Worm (Caenorhabditis elegans) whole organism, L1 larva: ENCODE measurements around the gene Y17G7B.3.

Experiments used
- C04F5.9 ChIP-seq: sonication (generic microtip); optimal IDR thresholded peaks from 2 replicates; lab custom pipeline; 2016; ENCODE audit warnings: missing genetic modification characterization, missing compliant biosample characterization
- aly-2 ChIP-seq: fragments of 150-350 bp; optimal IDR thresholded peaks from 2 replicates; lab custom pipeline; 2014; ENCODE audit warnings: missing biosample characterization, missing genetic modification characterization
- ama-1 ChIP-seq: fragments of 150-350 bp; optimal IDR thresholded peaks from 2 replicates; lab custom pipeline; 2014
- ceh-8 ChIP-seq: fragments of 200-800 bp; sonication (Bioruptor generic); optimal IDR thresholded peaks from 2 replicates; lab custom pipeline; 2018; ENCODE audit warnings: mild to moderate bottlenecking, missing genetic modification characterization, moderate library complexity, missing compliant biosample characterization
- ceh-82 ChIP-seq, 3 experiments: fragments of 150-350 bp in 1 of 3; sonication (generic microtip) in 2 of 3; optimal IDR thresholded peaks; 2 replicates each; lab custom pipeline; 2014 to 2017; ENCODE audit warnings: missing biosample characterization in 3 of 3, missing genetic modification characterization in 3 of 3
- ceh-88 ChIP-seq: fragments of 200-800 bp; sonication (Bioruptor generic); IDR thresholded peaks from 2 replicates; pipeline ENCODE4 v1.3.6; 2022; ENCODE audit warnings: missing genetic modification characterization, missing compliant biosample characterization
- ces-1 ChIP-seq: fragments of 150-350 bp; optimal IDR thresholded peaks from 2 replicates; lab custom pipeline; 2014; ENCODE audit warnings: missing biosample characterization, missing genetic modification reagents, missing genetic modification characterization
- dpl-1 ChIP-seq, 3 experiments: fragments of 150-350 bp in 2 of 3; sonication (generic microtip) in 1 of 3; optimal IDR thresholded peaks; 2 replicates each; lab custom pipeline; 2014 to 2017; ENCODE audit warnings: missing biosample characterization in 3 of 3, missing genetic modification characterization in 3 of 3, missing genetic modification reagents in 3 of 3
- dsc-1 ChIP-seq: sonication (generic microtip); optimal IDR thresholded peaks from 2 replicates; lab custom pipeline; 2016; ENCODE audit warnings: mild to moderate bottlenecking, missing genetic modification characterization, missing compliant biosample characterization
- efl-1 ChIP-seq, 4 experiments: fragments of 150-350 bp; optimal IDR thresholded peaks in 3 of 4; peaks in 1 of 4; 1 replicate in 1 of 4; 2 replicates in 3 of 4; lab custom pipeline; 2014; ENCODE audit warnings: missing biosample characterization in 2 of 4, missing genetic modification characterization in 2 of 4, missing genetic modification reagents in 2 of 4
- egl-13 ChIP-seq: sonication (generic microtip); optimal IDR thresholded peaks from 2 replicates; lab custom pipeline; 2016; ENCODE audit warnings: missing genotype, missing genetic modification reagents, missing genetic modification characterization, missing compliant biosample characterization
- egl-27 ChIP-seq, 2 experiments: fragments of 150-350 bp in 1 of 2; sonication (generic microtip); optimal IDR thresholded peaks; 3 replicates each; lab custom pipeline; 2017 to 2018; ENCODE audit warnings: missing biosample characterization in 2 of 2, missing genetic modification characterization in 2 of 2, missing genetic modification reagents in 2 of 2
- fkh-10 ChIP-seq: sonication (generic microtip); optimal IDR thresholded peaks from 2 replicates; lab custom pipeline; 2017; ENCODE audit warnings: missing biosample characterization, missing genetic modification reagents, missing genetic modification characterization
- grh-1 ChIP-seq: fragments of 200-800 bp; sonication (Bioruptor generic); IDR thresholded peaks from 2 replicates; pipeline ENCODE4 v1.3.6; 2022; ENCODE audit warnings: missing genetic modification reagents, missing genetic modification characterization, missing compliant biosample characterization
- hlh-17 ChIP-seq: fragments of 200-800 bp; sonication (Bioruptor generic); optimal IDR thresholded peaks from 2 replicates; lab custom pipeline; 2018; ENCODE audit warnings: missing genetic modification characterization, mild to moderate bottlenecking, missing compliant biosample characterization, moderate library complexity, borderline replicate concordance
- hpl-2 ChIP-seq: fragments of 150-350 bp; optimal IDR thresholded peaks from 2 replicates; lab custom pipeline; 2014; ENCODE audit warnings: missing biosample characterization, missing genetic modification reagents, missing genetic modification characterization
- irx-1 ChIP-seq: sonication (generic microtip); optimal IDR thresholded peaks from 2 replicates; lab custom pipeline; 2016; ENCODE audit warnings: missing genetic modification characterization, missing compliant biosample characterization
- lin-13 ChIP-seq: fragments of 150-350 bp; optimal IDR thresholded peaks from 2 replicates; lab custom pipeline; 2014; ENCODE audit warnings: missing biosample characterization, missing genetic modification reagents, missing genetic modification characterization
- lin-14 ChIP-seq: fragments of 200-800 bp; sonication (Bioruptor generic); optimal IDR thresholded peaks from 2 replicates; lab custom pipeline; 2018; ENCODE audit warnings: mild to moderate bottlenecking, missing genetic modification characterization, moderate library complexity, missing compliant biosample characterization
- lin-15B ChIP-seq: fragments of 150-350 bp; sonication (generic microtip); optimal IDR thresholded peaks from 3 replicates; lab custom pipeline; 2014; ENCODE audit warnings: missing biosample characterization, missing genetic modification characterization
- lin-35 ChIP-seq, 2 experiments: fragments of 150-350 bp; optimal IDR thresholded peaks; 2 replicates each; lab custom pipeline; 2014; ENCODE audit warnings: missing biosample characterization in 2 of 2, missing genetic modification characterization in 2 of 2, missing genetic modification reagents in 2 of 2
- lin-39 ChIP-seq: fragments of 150-350 bp; optimal IDR thresholded peaks from 2 replicates; lab custom pipeline; 2014; ENCODE audit warnings: missing biosample characterization, missing genetic modification reagents, missing genetic modification characterization
- mab-9 ChIP-seq: fragments of 200-800 bp; sonication (Bioruptor generic); IDR thresholded peaks from 2 replicates; pipeline ENCODE4 v1.3.6; 2022; ENCODE audit warnings: missing genetic modification reagents, missing genetic modification characterization, missing compliant biosample characterization
- mdl-1 ChIP-seq, 2 experiments: fragments of 150-350 bp; optimal IDR thresholded peaks; 2 replicates each; lab custom pipeline; 2014 to 2017; ENCODE audit warnings: missing biosample characterization in 2 of 2, missing genetic modification characterization in 2 of 2, inconsistent platforms in 1 of 2
- mef-2 ChIP-seq: fragments of 150-350 bp; optimal IDR thresholded peaks from 2 replicates; lab custom pipeline; 2014; ENCODE audit warnings: missing biosample characterization, missing genetic modification characterization
- mep-1 ChIP-seq: fragments of 150-350 bp; optimal IDR thresholded peaks from 2 replicates; lab custom pipeline; 2014; ENCODE audit warnings: missing biosample characterization, missing genetic modification characterization
- nhr-12 ChIP-seq: sonication (generic microtip); optimal IDR thresholded peaks from 2 replicates; lab custom pipeline; 2017; ENCODE audit warnings: missing biosample characterization, missing genetic modification characterization
- nhr-20 ChIP-seq: sonication (generic microtip); optimal IDR thresholded peaks from 2 replicates; lab custom pipeline; 2016; ENCODE audit warnings: mild to moderate bottlenecking, missing genetic modification characterization, missing compliant biosample characterization
- nhr-237 ChIP-seq: fragments of 150-350 bp; optimal IDR thresholded peaks from 2 replicates; lab custom pipeline; 2014; ENCODE audit warnings: missing biosample characterization, missing genetic modification characterization
- nhr-28 ChIP-seq: fragments of 150-350 bp; optimal IDR thresholded peaks from 2 replicates; lab custom pipeline; 2014; ENCODE audit warnings: missing biosample characterization, missing genetic modification characterization
- nhr-71 ChIP-seq: sonication (generic microtip); optimal IDR thresholded peaks from 2 replicates; lab custom pipeline; 2016; ENCODE audit warnings: mild to moderate bottlenecking, missing genetic modification characterization, moderate library complexity, missing compliant biosample characterization
- nhr-77 ChIP-seq: fragments of 150-350 bp; optimal IDR thresholded peaks from 2 replicates; lab custom pipeline; 2014; ENCODE audit warnings: missing biosample characterization, missing genetic modification characterization
- nhr-84 ChIP-seq: sonication (generic microtip); optimal IDR thresholded peaks from 2 replicates; lab custom pipeline; 2017; ENCODE audit warnings: missing biosample characterization, missing genetic modification characterization
- nhr-90 ChIP-seq: sonication (generic microtip); optimal IDR thresholded peaks from 2 replicates; lab custom pipeline; 2016; ENCODE audit warnings: mild to moderate bottlenecking, missing genetic modification characterization, missing compliant biosample characterization; ENCODE audit not compliant: poor library complexity
- pax-3 ChIP-seq: fragments of 200-800 bp; sonication (Bioruptor generic); optimal IDR thresholded peaks from 2 replicates; lab custom pipeline; 2018; ENCODE audit warnings: mild to moderate bottlenecking, missing genetic modification characterization, moderate library complexity, missing compliant biosample characterization
- rnt-1 ChIP-seq: sonication (generic microtip); optimal IDR thresholded peaks from 2 replicates; lab custom pipeline; 2016; ENCODE audit warnings: mild to moderate bottlenecking, missing genetic modification characterization, moderate library complexity, missing compliant biosample characterization
- skn-1 ChIP-seq: fragments of 150-350 bp; optimal IDR thresholded peaks from 2 replicates; lab custom pipeline; 2014; ENCODE audit warnings: missing biosample characterization, missing genetic modification characterization
- snpc-4 ChIP-seq: fragments of 150-350 bp; optimal IDR thresholded peaks from 2 replicates; lab custom pipeline; 2014; ENCODE audit warnings: missing biosample characterization, missing genetic modification characterization
- sox-4 ChIP-seq: sonication (generic microtip); optimal IDR thresholded peaks from 2 replicates; lab custom pipeline; 2016; ENCODE audit warnings: missing genetic modification characterization, missing compliant biosample characterization
- sptf-1 ChIP-seq: fragments of 150-350 bp; optimal IDR thresholded peaks from 2 replicates; lab custom pipeline; 2014; ENCODE audit warnings: missing biosample characterization, missing genetic modification characterization
- sup-37 ChIP-seq: fragments of 200-800 bp; sonication (Bioruptor generic); optimal IDR thresholded peaks from 2 replicates; lab custom pipeline; 2018; ENCODE audit warnings: mild to moderate bottlenecking, missing genetic modification characterization, missing compliant biosample characterization
- tbx-2 ChIP-seq: sonication (generic microtip); optimal IDR thresholded peaks from 2 replicates; lab custom pipeline; 2016; ENCODE audit warnings: missing genetic modification characterization, missing compliant biosample characterization
- tlp-1 ChIP-seq: fragments of 150-350 bp; optimal IDR thresholded peaks from 2 replicates; lab custom pipeline; 2014; ENCODE audit warnings: missing biosample characterization, missing genetic modification characterization
- unc-130 ChIP-seq: fragments of 150-350 bp; optimal IDR thresholded peaks from 2 replicates; lab custom pipeline; 2017; ENCODE audit warnings: missing biosample characterization, missing genetic modification characterization, inconsistent platforms
- unc-30 ChIP-seq: sonication (generic microtip); optimal IDR thresholded peaks from 2 replicates; lab custom pipeline; 2017; ENCODE audit warnings: missing biosample characterization, missing genetic modification characterization
- unc-62 ChIP-seq: fragments of 150-350 bp; optimal IDR thresholded peaks from 2 replicates; lab custom pipeline; 2014; ENCODE audit warnings: missing biosample characterization, missing genetic modification reagents, missing genetic modification characterization
- unc-86 ChIP-seq: sonication (generic microtip); optimal IDR thresholded peaks from 2 replicates; lab custom pipeline; 2016; ENCODE audit warnings: missing genetic modification characterization, missing compliant biosample characterization
- unc-98 ChIP-seq: fragments of 200-800 bp; sonication (Bioruptor generic); IDR thresholded peaks from 2 replicates; pipeline ENCODE4 v1.3.6; 2022; ENCODE audit warnings: missing genetic modification characterization, missing compliant biosample characterization
- vab-15 ChIP-seq: sonication (generic microtip); optimal IDR thresholded peaks from 2 replicates; lab custom pipeline; 2017; ENCODE audit warnings: missing genotype, mild to moderate bottlenecking, missing genetic modification characterization, missing compliant biosample characterization
- ztf-11 ChIP-seq, 2 experiments: sonication (generic microtip); optimal IDR thresholded peaks; 2 replicates each; lab custom pipeline; 2016 to 2017; ENCODE audit warnings: missing genetic modification characterization in 2 of 2, missing biosample characterization in 1 of 2, missing compliant biosample characterization in 1 of 2
- ztf-4 ChIP-seq: fragments of 150-350 bp; optimal IDR thresholded peaks from 2 replicates; lab custom pipeline; 2014; ENCODE audit warnings: missing biosample characterization, missing genetic modification characterization

The Y17G7B.3 gene

ce11 chrII:11979449-11980095 is 9.3 kb upstream of the Y17G7B.3 start, which contains the start of the genes ash-2 and Y17G7B.20:
ash-2 (plus strand) TSS chrII:11979838.
Y17G7B.20 (minus strand) TSS chrII:11979844.
- TF ChIP-seq rnt-1 = peak; percentile 46
- TF ChIP-seq egl-27 (tag; optimal IDR thresholded peaks at IDR 0.05; lab: Kevin White, UChicago) = no peak
- TF ChIP-seq irx-1 = no peak
- no peak for TF ChIP-seq ceh-88 (GFP tag; lab: Robert Waterston, UW)
- TF ChIP-seq mep-1 = peak; percentile 25
- no peak for TF ChIP-seq nhr-71 (tag; lab: Kevin White, UChicago)
- no peak for TF ChIP-seq ama-1 (lab: Kevin White, UChicago)
- no peak for TF ChIP-seq nhr-90 (tag; lab: Kevin White, UChicago)
- peak; percentile 29 for TF ChIP-seq skn-1 (tag; lab: Kevin White, UChicago)
- peak; percentile 16 for TF ChIP-seq unc-130 (tag; lab: Kevin White, UChicago)
- peak in 1 of 2 experiments; percentile 42 for TF ChIP-seq efl-1 (optimal IDR thresholded peaks at IDR 0.05; lab: Kevin White, UChicago)
- peak in 1 of 2 experiments; percentile 47 for TF ChIP-seq efl-1 (GFP tag; optimal IDR thresholded peaks at IDR 0.05 in 1 of 2; lab: Kevin White, UChicago)
- no peak for TF ChIP-seq tbx-2
- TF ChIP-seq nhr-20 = no peak
- no peak for TF ChIP-seq sup-37 (GFP tag; lab: Kevin White, UChicago)
- peak; percentile 54 to 81 (median 59) for TF ChIP-seq ceh-82 (tag; optimal IDR thresholded peaks at IDR 0.05; lab: Kevin White, UChicago)
- TF ChIP-seq hlh-17 (GFP tag; lab: Kevin White, UChicago) = no peak
- no peak for TF ChIP-seq vab-15
- no peak for TF ChIP-seq sptf-1
- no peak for TF ChIP-seq nhr-28
- no peak for TF ChIP-seq ztf-11 (tag; optimal IDR thresholded peaks at IDR 0.05; lab: Kevin White, UChicago)
- TF ChIP-seq sox-4 (tag; lab: Kevin White, UChicago) = no peak
- TF ChIP-seq hpl-2 = no peak
- TF ChIP-seq aly-2 (tag; lab: Kevin White, UChicago) = no peak
- peak in 1 of 3 experiments; percentile 35 for TF ChIP-seq dpl-1 (GFP tag; optimal IDR thresholded peaks at IDR 0.05; lab: Kevin White, UChicago)
- TF ChIP-seq unc-86 = no peak
- no peak for TF ChIP-seq ztf-4 (tag; lab: Kevin White, UChicago)
- TF ChIP-seq grh-1 (GFP tag; lab: Robert Waterston, UW) = 0 out of 2 replicates have a peak, but pooled peaks have one; percentile 19
- no peak for TF ChIP-seq lin-15B (tag; lab: Kevin White, UChicago)
- TF ChIP-seq unc-98 (GFP tag; lab: Robert Waterston, UW) = no peak
- no peak for TF ChIP-seq unc-30
- no peak for TF ChIP-seq mdl-1 (tag; optimal IDR thresholded peaks at IDR 0.05; lab: Kevin White, UChicago)
- TF ChIP-seq fkh-10 (GFP tag; lab: Kevin White, UChicago) = no peak
- TF ChIP-seq nhr-77 (tag; lab: Kevin White, UChicago) = no peak
- TF ChIP-seq lin-35 (GFP tag; optimal IDR thresholded peaks at IDR 0.05; lab: Kevin White, UChicago) = peak; percentile 42 to 54
- TF ChIP-seq pax-3 (tag; lab: Kevin White, UChicago) = no peak
- no peak for TF ChIP-seq nhr-84 (tag; lab: Kevin White, UChicago)
- TF ChIP-seq unc-62 (GFP tag; lab: Kevin White, UChicago) = no peak
- TF ChIP-seq ces-1 (GFP tag; lab: Kevin White, UChicago) = no peak
- no peak for TF ChIP-seq mab-9 (GFP tag; lab: Robert Waterston, UW)
- no peak for TF ChIP-seq lin-14
- TF ChIP-seq lin-39 (tag; lab: Kevin White, UChicago) = no peak

- TF ChIP-seq sup-37 (GFP tag; lab: Kevin White, UChicago) (no peak), egl-13 (peak; percentile 91), ztf-11 (tag; optimal IDR thresholded peaks at IDR 0.05; lab: Kevin White, UChicago) (peak in 1 of 2 experiments; percentile 87), tlp-1 (tag; lab: Kevin White, UChicago) (no peak), mdl-1 (tag; optimal IDR thresholded peaks at IDR 0.05; lab: Kevin White, UChicago) (peak in 1 of 2 experiments; percentile 80), unc-98 (GFP tag; lab: Robert Waterston, UW) (peak; percentile 22; the same call in 1 of the 2 replicates), nhr-237 (peak; percentile 57), nhr-12 (no peak), mef-2 (tag; lab: Kevin White, UChicago) (peak; percentile 29), C04F5.9 (peak; percentile 73), ceh-8 (peak; percentile 90), unc-130 (tag; lab: Kevin White, UChicago) (peak; percentile 95), snpc-4 (tag; lab: Kevin White, UChicago) (no peak), dsc-1 (tag; lab: Kevin White, UChicago) (peak; percentile 84), lin-13 (peak; percentile 86), nhr-28 (no peak), lin-14 (peak; percentile 95), lin-39 (tag; lab: Kevin White, UChicago) (peak; percentile 45), grh-1 (GFP tag; lab: Robert Waterston, UW) (peak; percentile 75)
Measured at ce11 chrII:11980110-11980509, 8.7 kb upstream of the Y17G7B.3 start.
